Worm (Caenorhabditis elegans): Measurements from ENCODE around the gene F10D7.11.

DNA sequence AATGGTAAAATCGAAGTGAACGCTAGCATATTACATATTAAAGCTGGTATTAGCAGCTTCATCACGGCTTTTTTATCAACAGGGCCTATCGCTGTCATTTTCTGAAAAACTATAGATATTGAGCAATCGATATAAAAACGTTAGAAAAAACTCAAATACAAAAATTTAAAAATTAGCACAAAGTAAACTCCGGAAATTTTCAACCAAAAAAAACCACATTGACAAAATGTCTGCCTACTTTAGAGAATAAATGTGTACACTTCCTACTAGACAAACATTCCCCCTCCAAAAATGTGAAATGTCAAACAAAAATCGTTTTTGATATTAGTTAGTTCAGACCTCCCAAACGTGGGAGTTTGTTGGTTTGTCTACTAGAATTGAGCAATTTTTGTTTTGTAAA is 5.9 kb downstream of the F10D7.11 start, which contains the start of gene mfsd-10:
- no peak for TF ChIP-seq sma-3 (GFP tag; optimal IDR thresholded peaks at IDR 0.05)
- no peak for TF ChIP-seq ztf-11 (tag; optimal IDR thresholded peaks at IDR 0.05)
- no peak for TF ChIP-seq ama-1 (optimal IDR thresholded peaks at IDR 0.05)
- no peak for TF ChIP-seq nhr-11 (tag; optimal IDR thresholded peaks at IDR 0.05)
